Fruit fly (Drosophila melanogaster) whole organism, prepupa: ENCODE measurements around the gene Acsf3.

Experiments
- Blimp-1 ChIP-seq: fragments of 200-800 bp; sonication (Bioruptor generic); optimal IDR thresholded peaks from 3 replicates; lab custom pipeline; 2017; ENCODE audit warnings: missing biosample characterization, missing genetic modification characterization, mild to moderate bottlenecking, moderate library complexity, missing genetic modification reagents
- CG10631 ChIP-seq: fragments of 200-800 bp; sonication (Bioruptor generic); optimal IDR thresholded peaks from 2 replicates; lab custom pipeline; 2016; ENCODE audit warnings: missing biosample characterization, missing genetic modification characterization
- CG10669 ChIP-seq: fragments of 200-800 bp; sonication (Bioruptor generic); optimal IDR thresholded peaks from 3 replicates; lab custom pipeline; 2018; ENCODE audit warnings: missing biosample characterization, mild to moderate bottlenecking, missing genetic modification characterization, moderate library complexity
- CG11294 ChIP-seq: fragments of 200-800 bp; sonication (Bioruptor generic); IDR thresholded peaks from 2 replicates; pipeline ENCODE4 v1.3.6; 2022; ENCODE audit warnings: missing biosample characterization, missing genetic modification characterization
- CG11902 ChIP-seq: fragments of 200-800 bp; sonication (Bioruptor generic); optimal IDR thresholded peaks from 3 replicates; lab custom pipeline; 2016; ENCODE audit warnings: missing biosample characterization, missing genetic modification characterization
- CG16779 ChIP-seq: fragments of 200-800 bp; sonication (Bioruptor generic); optimal IDR thresholded peaks from 3 replicates; lab custom pipeline; 2017; ENCODE audit warnings: missing biosample characterization, mild to moderate bottlenecking, missing genetic modification characterization
- CG3032 ChIP-seq: fragments of 200-800 bp; optimal IDR thresholded peaks from 2 replicates; lab custom pipeline; 2019; ENCODE audit warnings: missing biosample characterization, mild to moderate bottlenecking, missing genetic modification characterization, moderate library complexity
- CG34406 ChIP-seq: fragments of 200-800 bp; sonication (Bioruptor generic); optimal IDR thresholded peaks from 3 replicates; lab custom pipeline; 2016; ENCODE audit warnings: missing biosample characterization, missing genetic modification characterization
- CG4318 ChIP-seq: fragments of 200-800 bp; sonication (Bioruptor generic); optimal IDR thresholded peaks from 3 replicates; lab custom pipeline; 2017; ENCODE audit warnings: missing biosample characterization, mild to moderate bottlenecking, missing genetic modification characterization
- CG6163 ChIP-seq: fragments of 200-800 bp; sonication (Bioruptor generic); IDR thresholded peaks from 3 replicates; pipeline ENCODE4 v1.3.6; 2022; ENCODE audit warnings: missing biosample characterization, missing genetic modification characterization
- CG6276 ChIP-seq: fragments of 200-800 bp; sonication (Bioruptor generic); optimal IDR thresholded peaks from 2 replicates; lab custom pipeline; 2017; ENCODE audit warnings: missing biosample characterization, mild to moderate bottlenecking, missing genetic modification characterization
- CG6792 ChIP-seq: fragments of 200-800 bp; sonication (Bioruptor generic); optimal IDR thresholded peaks from 3 replicates; lab custom pipeline; 2016; ENCODE audit warnings: missing biosample characterization, missing genetic modification characterization
- CG6808 ChIP-seq: fragments of 200-800 bp; sonication (Bioruptor generic); optimal IDR thresholded peaks from 3 replicates; lab custom pipeline; 2017; ENCODE audit warnings: missing biosample characterization, missing genetic modification characterization, mild to moderate bottlenecking, moderate library complexity, missing genetic modification reagents
- CG6854 ChIP-seq: fragments of 200-800 bp; sonication (Bioruptor generic); optimal IDR thresholded peaks from 2 replicates; lab custom pipeline; 2017; ENCODE audit warnings: missing biosample characterization, mild to moderate bottlenecking, missing genetic modification characterization
- CG7368 ChIP-seq: fragments of 200-800 bp; sonication (Bioruptor generic); optimal IDR thresholded peaks from 3 replicates; lab custom pipeline; 2016; ENCODE audit warnings: missing biosample characterization, missing genetic modification characterization
- CG8119 ChIP-seq: fragments of 200-800 bp; sonication (Bioruptor generic); IDR thresholded peaks from 3 replicates; pipeline ENCODE4 v1.3.6; 2022; ENCODE audit warnings: missing biosample characterization, missing genetic modification characterization
- CG8319 ChIP-seq: fragments of 200-800 bp; sonication (Bioruptor generic); optimal IDR thresholded peaks from 3 replicates; lab custom pipeline; 2016; ENCODE audit warnings: missing biosample characterization, missing genetic modification characterization
- CG8632 ChIP-seq: fragments of 200-800 bp; sonication (Bioruptor generic); optimal IDR thresholded peaks from 3 replicates; lab custom pipeline; 2016; ENCODE audit warnings: missing biosample characterization, missing genetic modification characterization
- CG9139 ChIP-seq: fragments of 200-800 bp; sonication (Bioruptor generic); optimal IDR thresholded peaks from 3 replicates; lab custom pipeline; 2017; ENCODE audit warnings: missing biosample characterization, mild to moderate bottlenecking, missing genetic modification characterization
- Eip75B ChIP-seq: fragments of 200-800 bp; sonication (Bioruptor generic); optimal IDR thresholded peaks from 3 replicates; lab custom pipeline; 2016; ENCODE audit warnings: missing biosample characterization, missing genetic modification characterization
- Eip93F ChIP-seq: fragments of 200-800 bp; sonication (Bioruptor generic); optimal IDR thresholded peaks from 2 replicates; lab custom pipeline; 2016; ENCODE audit warnings: missing biosample characterization, mild to moderate bottlenecking, missing genetic modification characterization
- Ets21C ChIP-seq: fragments of 200-800 bp; sonication (Bioruptor generic); optimal IDR thresholded peaks from 3 replicates; lab custom pipeline; 2016; ENCODE audit warnings: missing biosample characterization, missing genetic modification characterization
- Ets96B ChIP-seq: fragments of 200-800 bp; optimal IDR thresholded peaks from 2 replicates; lab custom pipeline; 2019; ENCODE audit warnings: missing biosample characterization, mild to moderate bottlenecking, missing genetic modification characterization, moderate library complexity
- Gug ChIP-seq: fragments of 200-800 bp; sonication (Bioruptor generic); IDR thresholded peaks from 2 replicates; pipeline ENCODE4 v1.3.6; 2022; ENCODE audit warnings: missing biosample characterization, missing genetic modification characterization
- Hr38 ChIP-seq: sonication (Bioruptor generic); optimal IDR thresholded peaks from 2 replicates; lab custom pipeline; 2016; ENCODE audit warnings: missing biosample characterization, missing genetic modification characterization
- Hr39 ChIP-seq: fragments of 200-800 bp; sonication (Bioruptor generic); optimal IDR thresholded peaks from 2 replicates; lab custom pipeline; 2016; ENCODE audit warnings: missing biosample characterization, missing genetic modification characterization
- Lpt ChIP-seq: fragments of 200-800 bp; sonication (Bioruptor generic); optimal IDR thresholded peaks from 3 replicates; lab custom pipeline; 2016; ENCODE audit warnings: missing biosample characterization, missing genetic modification characterization
- Met ChIP-seq: fragments of 200-800 bp; sonication (Bioruptor generic); optimal IDR thresholded peaks from 3 replicates; lab custom pipeline; 2016; ENCODE audit warnings: missing biosample characterization, missing genetic modification characterization
- OdsH ChIP-seq: fragments of 200-800 bp; sonication (Bioruptor generic); optimal IDR thresholded peaks from 3 replicates; lab custom pipeline; 2016; ENCODE audit warnings: missing biosample characterization, missing genetic modification characterization
- Smox ChIP-seq: fragments of 200-800 bp; sonication (Bioruptor generic); optimal IDR thresholded peaks from 3 replicates; lab custom pipeline; 2016; ENCODE audit warnings: missing biosample characterization, missing genetic modification characterization
- Sox102F ChIP-seq: fragments of 200-800 bp; sonication (Bioruptor generic); optimal IDR thresholded peaks from 2 replicates; lab custom pipeline; 2016; ENCODE audit warnings: missing biosample characterization, mild to moderate bottlenecking, missing genetic modification characterization
- Sox14 ChIP-seq: fragments of 200-800 bp; sonication (Bioruptor generic); optimal IDR thresholded peaks from 3 replicates; lab custom pipeline; 2016; ENCODE audit warnings: missing biosample characterization, missing genetic modification characterization
- acj6 ChIP-seq: fragments of 200-800 bp; sonication (Bioruptor generic); optimal IDR thresholded peaks from 3 replicates; lab custom pipeline; 2016; ENCODE audit warnings: missing biosample characterization, missing genetic modification characterization
- cyc ChIP-seq: fragments of 200-800 bp; sonication (Bioruptor generic); optimal IDR thresholded peaks from 3 replicates; lab custom pipeline; 2016; ENCODE audit warnings: missing biosample characterization, missing genetic modification characterization
- dac ChIP-seq: fragments of 200-800 bp; sonication (Bioruptor generic); optimal IDR thresholded peaks from 2 replicates; lab custom pipeline; 2017; ENCODE audit warnings: missing biosample characterization, mild to moderate bottlenecking, missing genetic modification characterization
- dsx ChIP-seq: fragments of 200-800 bp; optimal IDR thresholded peaks from 3 replicates; lab custom pipeline; 2019; ENCODE audit warnings: missing biosample characterization, mild to moderate bottlenecking, missing genetic modification characterization, moderate library complexity; ENCODE audit not compliant: poor library complexity, severe bottlenecking
- eg ChIP-seq: fragments of 200-800 bp; sonication (Bioruptor generic); IDR thresholded peaks from 3 replicates; pipeline ENCODE4 v1.3.6; 2022; ENCODE audit warnings: missing biosample characterization, missing genetic modification characterization
- esn ChIP-seq: fragments of 200-800 bp; sonication (Bioruptor generic); optimal IDR thresholded peaks from 2 replicates; lab custom pipeline; 2016; ENCODE audit warnings: missing biosample characterization, mild to moderate bottlenecking, missing genetic modification characterization, moderate library complexity
- fd59A ChIP-seq: fragments of 200-800 bp; sonication (Bioruptor generic); optimal IDR thresholded peaks from 2 replicates; lab custom pipeline; 2017; ENCODE audit warnings: missing biosample characterization, mild to moderate bottlenecking, missing genetic modification characterization, missing genetic modification reagents
- fd85E ChIP-seq: fragments of 200-800 bp; sonication (Bioruptor generic); optimal IDR thresholded peaks from 3 replicates; lab custom pipeline; 2016; ENCODE audit warnings: missing biosample characterization, missing genetic modification characterization
- lz ChIP-seq: fragments of 200-800 bp; sonication (Bioruptor generic); optimal IDR thresholded peaks from 3 replicates; lab custom pipeline; 2016; ENCODE audit warnings: missing biosample characterization, missing genetic modification characterization
- net ChIP-seq: fragments of 200-800 bp; sonication (Bioruptor generic); optimal IDR thresholded peaks from 3 replicates; lab custom pipeline; 2016; ENCODE audit warnings: missing biosample characterization, missing genetic modification characterization
- pdm3 ChIP-seq: fragments of 200-800 bp; sonication (Bioruptor generic); optimal IDR thresholded peaks from 3 replicates; lab custom pipeline; 2016; ENCODE audit warnings: missing biosample characterization, missing genetic modification characterization
- salr ChIP-seq, 2 experiments: fragments of 200-800 bp; sonication (Bioruptor generic); optimal IDR thresholded peaks; 3 replicates each; lab custom pipeline; 2016 to 2018; ENCODE audit warnings: missing biosample characterization in 2 of 2, missing genetic modification characterization in 2 of 2, mild to moderate bottlenecking in 1 of 2
- spab ChIP-seq: fragments of 200-800 bp; sonication (Bioruptor generic); optimal IDR thresholded peaks from 2 replicates; lab custom pipeline; 2017; ENCODE audit warnings: missing biosample characterization, mild to moderate bottlenecking, missing genetic modification characterization, missing genetic modification reagents
- ss ChIP-seq, 2 experiments: fragments of 200-800 bp; sonication (Bioruptor generic); optimal IDR thresholded peaks; 2 replicates in 1 of 2; 3 replicates in 1 of 2; lab custom pipeline; 2017 to 2018; ENCODE audit warnings: mild to moderate bottlenecking in 2 of 2, missing biosample characterization in 2 of 2, missing genetic modification characterization in 2 of 2, moderate library complexity in 1 of 2
- svp ChIP-seq: fragments of 200-800 bp; sonication (Bioruptor generic); peaks from one replicate; lab custom pipeline; 2016; ENCODE audit warnings: missing biosample characterization, missing genetic modification characterization
- topi ChIP-seq: fragments of 200-800 bp; sonication (Bioruptor generic); optimal IDR thresholded peaks from 3 replicates; lab custom pipeline; 2016; ENCODE audit warnings: missing biosample characterization, missing genetic modification characterization

Acsf3 gene

dm6 chrX:7334801-7335176 lies 5.9 kb downstream of the Acsf3 start (continued):
- TF ChIP-seq CG9139 (GFP tag; lab: Kevin White, UChicago) = peak; percentile 31
- no peak for TF ChIP-seq Sox14 (GFP tag; lab: Kevin White, UChicago)
- TF ChIP-seq cyc = no peak
- TF ChIP-seq Gug (GFP tag; lab: Robert Waterston, UW) = peak; percentile 54
- peak; percentile 74 for TF ChIP-seq Ets96B
- TF ChIP-seq CG16779 (tag; lab: Kevin White, UChicago) = no peak
- no peak for TF ChIP-seq Hr39 (GFP tag; lab: Kevin White, UChicago)
- TF ChIP-seq OdsH (GFP tag; lab: Kevin White, UChicago) = peak; percentile 73

DNA sequence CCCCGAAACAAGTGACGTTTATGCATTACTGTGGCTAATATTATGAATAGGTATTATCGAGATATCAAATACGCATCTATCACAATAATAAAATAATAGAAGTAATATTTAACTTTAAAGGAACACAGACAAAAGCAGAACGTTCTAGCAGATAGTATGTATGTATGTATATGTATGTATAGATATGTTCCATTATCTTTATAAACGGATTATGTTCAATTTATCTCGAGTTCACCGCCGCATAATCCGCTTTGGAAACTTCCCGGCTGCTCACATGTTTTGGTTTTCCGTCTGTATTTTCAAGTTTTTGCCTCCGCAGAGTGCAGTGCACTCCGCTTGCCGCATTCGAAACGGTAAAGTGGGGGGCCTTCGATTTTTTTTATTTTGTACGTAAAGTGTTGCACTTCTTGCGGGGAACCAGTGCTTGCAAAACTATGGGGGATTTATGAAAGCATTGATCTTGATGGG lies 6.7 kb downstream of the Acsf3 start:
- TF ChIP-seq cyc (peak; percentile 46), CG10631 (GFP tag; lab: Kevin White, UChicago) (peak; percentile 59), Hr39 (GFP tag; lab: Kevin White, UChicago) (peak; percentile 11), CG9139 (GFP tag; lab: Kevin White, UChicago) (peak; percentile 36), CG8319 (peak; percentile 29), CG6808 (GFP tag; lab: Kevin White, UChicago) (peak; percentile 60), Met (GFP tag; lab: Kevin White, UChicago) (peak; percentile 78), Blimp-1 (GFP tag; lab: Kevin White, UChicago) (peak; percentile 30), topi (GFP tag; lab: Kevin White, UChicago) (peak; percentile 78), Gug (GFP tag; lab: Robert Waterston, UW) (peak; percentile 37; the same call in 1 of the 2 replicates), pdm3 (GFP tag; lab: Kevin White, UChicago) (peak; percentile 58), Ets21C (GFP tag; lab: Kevin White, UChicago) (peak; percentile 32), CG11294 (GFP tag; lab: Robert Waterston, UW) (peak; percentile 40; the same call in 1 of the 2 replicates), Sox102F (peak; percentile 75), esn (GFP tag; lab: Kevin White, UChicago) (peak; percentile 81), Ets96B (peak; percentile 79), CG3032 (tag; lab: Kevin White, UChicago) (peak; percentile 77), CG11902 (GFP tag; lab: Kevin White, UChicago) (peak; percentile 24), eg (GFP tag; lab: Robert Waterston, UW) (peak; percentile 75), CG4318 (peak; percentile 18), Eip75B (GFP tag; lab: Kevin White, UChicago) (peak; percentile 83), dsx (peak; percentile 91), CG16779 (tag; lab: Kevin White, UChicago) (peak; percentile 79), fd59A (GFP tag; lab: Kevin White, UChicago) (peak; percentile 52), CG8632 (peak; percentile 59), CG10669 (peak; percentile 56), Smox (GFP tag; lab: Kevin White, UChicago) (peak; percentile 74), dac (peak; percentile 23), CG7368 (peak; percentile 51), Eip93F (peak; percentile 82), CG8119 (GFP tag; lab: Robert Waterston, UW) (peak; percentile 79), CG6854 (peak; percentile 25), spab (GFP tag; lab: Kevin White, UChicago) (peak; percentile 40), CG6163 (peak; percentile 87), CG6792 (GFP tag; lab: Kevin White, UChicago) (peak; percentile 53), ss (GFP tag; optimal IDR thresholded peaks at IDR 0.05; lab: Kevin White, UChicago) (peak; percentile 70 to 83), svp (GFP tag; lab: Kevin White, UChicago) (peak; percentile 86), CG6276 (GFP tag; lab: Kevin White, UChicago) (peak; percentile 50), acj6 (GFP tag; lab: Kevin White, UChicago) (peak; percentile 69), OdsH (GFP tag; lab: Kevin White, UChicago) (peak; percentile 63), Lpt (GFP tag; lab: Kevin White, UChicago) (no peak), net (peak; percentile 73), fd85E (no peak), CG34406 (GFP tag; lab: Kevin White, UChicago) (peak; percentile 65), salr (GFP tag; optimal IDR thresholded peaks at IDR 0.05; lab: Kevin White, UChicago) (no peak), lz (GFP tag; lab: Kevin White, UChicago) (peak; percentile 67), Hr38 (GFP tag; lab: Kevin White, UChicago) (no peak)
